Fruit fly (Drosophila melanogaster): ENCODE results near the gene CG31827.

DNA sequence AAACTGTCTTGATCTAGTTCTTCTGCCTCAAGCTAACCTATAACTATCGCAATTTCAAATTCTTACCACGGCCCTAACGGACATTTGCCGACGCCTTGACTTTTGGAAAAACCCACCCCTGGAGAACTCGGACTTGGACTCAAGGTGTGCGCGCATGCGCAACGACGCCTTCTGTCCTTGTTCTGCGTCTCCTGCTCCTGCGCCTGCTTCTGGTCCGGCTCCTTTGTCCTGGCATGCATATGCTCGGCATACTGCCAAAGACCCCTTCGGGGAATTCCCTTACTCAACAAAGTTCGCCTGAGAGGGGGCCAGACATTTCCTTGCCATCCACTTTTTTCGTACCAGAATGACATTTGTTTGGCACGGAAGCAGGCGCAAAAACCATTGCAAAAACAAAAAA is 30.9 kb downstream of the CG31827 start:
- no peak for TF ChIP-seq Hr78 (GFP tag; optimal IDR thresholded peaks at IDR 0.05)
- no peak for TF ChIP-seq Dif (GFP tag; optimal IDR thresholded peaks at IDR 0.05; ENCODE audit: partially characterized antibody)
- TF ChIP-seq CG9705 (GFP tag; optimal IDR thresholded peaks at IDR 0.05), result no peak
- TF ChIP-seq usp (GFP tag; optimal IDR thresholded peaks at IDR 0.05), result no peak
- no peak for TF ChIP-seq dsf (GFP tag; optimal IDR thresholded peaks at IDR 0.05; ENCODE audit: borderline replicate concordance)
- no peak for TF ChIP-seq pan (optimal IDR thresholded peaks at IDR 0.05)
- no peak for TF ChIP-seq OdsH (GFP tag; optimal IDR thresholded peaks at IDR 0.05)
- TF ChIP-seq sage (GFP tag; optimal IDR thresholded peaks at IDR 0.05), result no peak
- no peak for TF ChIP-seq Abd-B (GFP tag; optimal IDR thresholded peaks at IDR 0.05)
- TF ChIP-seq CrebA (GFP tag; optimal IDR thresholded peaks at IDR 0.05; ENCODE audit: borderline replicate concordance), result no peak
- no peak for TF ChIP-seq rgr (GFP tag; optimal IDR thresholded peaks at IDR 0.05)
- no peak for TF ChIP-seq br (GFP tag; optimal IDR thresholded peaks at IDR 0.05)
- no peak for TF ChIP-seq ey (GFP tag; optimal IDR thresholded peaks at IDR 0.05)
- no peak for TF ChIP-seq lola (GFP tag; optimal IDR thresholded peaks at IDR 0.05)

All from whole organism, wandering third instar larva.